Worm (Caenorhabditis elegans): ENCODE measurements around the gene K09G1.1.

Gene K09G1.1

ce11 chrV:9544176-9544632, 39.1 kb upstream of the K09G1.1 start, which contains the start of gene mdf-1 (continued):
- TF ChIP-seq C17E4.6 (GFP tag; IDR thresholded peaks at IDR 0.05) (no peak), F57C9.4 (tag; optimal IDR thresholded peaks at IDR 0.05) (no peak), akir-1 (GFP tag; optimal IDR thresholded peaks at IDR 0.05) (no peak), madf-3 (GFP tag; IDR thresholded peaks at IDR 0.05) (peak; percentile 69; the same call in 1 of the 2 replicates), ztf-3 (GFP tag; optimal IDR thresholded peaks at IDR 0.05) (no peak), F49E8.2 (tag; optimal IDR thresholded peaks at IDR 0.05; ENCODE audit: insufficient read depth) (no peak)

ce11 chrV:9545238-9545709, 38.1 kb upstream of the K09G1.1 start, which contains the start of the genes his-35 and his-41:
Gene his-35, minus strand, starts transcription at chrV:9545288.
Gene his-41, plus strand, starts transcription at chrV:9545536.
- TF ChIP-seq nhr-90 (tag; optimal IDR thresholded peaks at IDR 0.05) (no peak), madf-8 (GFP tag; conservative IDR thresholded peaks at IDR 0.05) (no peak), snpc-1.3 (tag; optimal IDR thresholded peaks at IDR 0.05; ENCODE audit: insufficient read depth) (no peak), egl-44 (GFP tag; IDR thresholded peaks at IDR 0.05) (peak; percentile 24; the same call in 1 of the 2 replicates), mxl-1 (tag; optimal IDR thresholded peaks at IDR 0.05) (no peak), F10E7.11 (tag; optimal IDR thresholded peaks at IDR 0.05) (no peak), zim-3 (tag; optimal IDR thresholded peaks at IDR 0.05) (no peak), K12H6.12 (tag; optimal IDR thresholded peaks at IDR 0.05) (peak; percentile 66), attf-3 (GFP tag; conservative IDR thresholded peaks at IDR 0.05) (no peak), chd-7 (tag; optimal IDR thresholded peaks at IDR 0.05) (peak; percentile 6), F55B11.4 (tag; optimal IDR thresholded peaks at IDR 0.05; ENCODE audit: borderline replicate concordance, insufficient read depth) (no peak), rpc-1 (optimal IDR thresholded peaks at IDR 0.05) (no peak), rpc-1 (tag; optimal IDR thresholded peaks at IDR 0.05) (no peak), B0035.1 (tag; optimal IDR thresholded peaks at IDR 0.05) (no peak), ztf-26 (tag; optimal IDR thresholded peaks at IDR 0.05) (peak; percentile 10), mcd-1 (GFP tag; IDR thresholded peaks at IDR 0.05) (peak; percentile 66), C06A6.2 (GFP tag; conservative IDR thresholded peaks at IDR 0.05) (0 out of 2 replicates have a peak, but pooled peaks have one; percentile 30), F22D6.2 (tag; optimal IDR thresholded peaks at IDR 0.05) (no peak), atf-7 (tag; optimal IDR thresholded peaks at IDR 0.05) (no peak), aptf-3 (GFP tag; IDR thresholded peaks at IDR 0.05) (no peak), snpc-3.4 (tag; optimal IDR thresholded peaks at IDR 0.05) (no peak), ceh-27 (GFP tag; optimal IDR thresholded peaks at IDR 0.05) (peak; percentile 67), Y56A3A.18 (GFP tag; IDR thresholded peaks at IDR 0.05) (no peak), unc-130 (GFP tag; optimal IDR thresholded peaks at IDR 0.05) (no peak), dpff-1 (tag; optimal IDR thresholded peaks at IDR 0.05) (no peak), let-607 (tag; optimal IDR thresholded peaks at IDR 0.05) (no peak), K11D2.4 (GFP tag; IDR thresholded peaks at IDR 0.05) (no peak), lin-40 (tag; optimal IDR thresholded peaks at IDR 0.05) (peak; percentile 63), cebp-1 (GFP tag; IDR thresholded peaks at IDR 0.05) (no peak), cebp-1 (tag; optimal IDR thresholded peaks at IDR 0.05) (peak; percentile 54), F23B12.7 (tag; optimal IDR thresholded peaks at IDR 0.05; ENCODE audit: insufficient read depth) (no peak), nhr-80 (tag; optimal IDR thresholded peaks at IDR 0.05) (peak; percentile 32), ZK185.1 (tag; optimal IDR thresholded peaks at IDR 0.05; ENCODE audit: poor library complexity, severe bottlenecking) (peak; percentile 22), Y95B8A.8 (GFP tag; IDR thresholded peaks at IDR 0.05) (no peak), C17E4.6 (GFP tag; IDR thresholded peaks at IDR 0.05) (no peak), attf-5 (GFP tag; optimal IDR thresholded peaks at IDR 0.05) (peak; percentile 50), ama-1 (optimal IDR thresholded peaks at IDR 0.05) (peak; percentile 85), ama-1 (GFP tag; optimal IDR thresholded peaks at IDR 0.05) (no peak), ceh-91 (GFP tag; IDR thresholded peaks at IDR 0.05) (no peak), ztf-25 (GFP tag; IDR thresholded peaks at IDR 0.05) (no peak), let-526 (GFP tag; IDR thresholded peaks at IDR 0.05) (0 out of 2 replicates have a peak, but pooled peaks have one; percentile 34), xnd-1 (tag; optimal IDR thresholded peaks at IDR 0.05) (no peak)

All from whole organism, young adult.